Worm (Caenorhabditis elegans) whole organism, late embryonic: Measurements from ENCODE around the gene mspn-1.

Source experiments
- K02D7.2 ChIP-seq: sonication (generic microtip); optimal IDR thresholded peaks from 2 replicates; lab custom pipeline; 2017; ENCODE audit warnings: mild to moderate bottlenecking, missing genetic modification characterization, missing compliant biosample characterization
- K09A11.1 ChIP-seq: sonication (generic microtip); optimal IDR thresholded peaks from 2 replicates; lab custom pipeline; 2017; ENCODE audit warnings: antibody characterized with exemption, mild to moderate bottlenecking, missing genetic modification characterization, missing compliant biosample characterization; ENCODE audit not compliant: insufficient read depth
- T23F11.4 ChIP-seq: fragments of 200-800 bp; sonication (Bioruptor generic); optimal IDR thresholded peaks from 2 replicates; lab custom pipeline; 2018; ENCODE audit warnings: mild to moderate bottlenecking, missing genetic modification characterization, missing compliant biosample characterization
- ahr-1 ChIP-seq: sonication (generic microtip); optimal IDR thresholded peaks from 2 replicates; lab custom pipeline; 2016; ENCODE audit warnings: missing genetic modification characterization, missing compliant biosample characterization
- ama-1 ChIP-seq: fragments of 150-350 bp; optimal IDR thresholded peaks from 2 replicates; lab custom pipeline; 2014
- ceh-14 ChIP-seq: sonication (generic microtip); optimal IDR thresholded peaks from 2 replicates; lab custom pipeline; 2016; ENCODE audit warnings: missing genotype, missing genetic modification characterization, missing compliant biosample characterization
- ceh-18 ChIP-seq: sonication (generic microtip); optimal IDR thresholded peaks from 2 replicates; lab custom pipeline; 2016; ENCODE audit warnings: missing genetic modification characterization, missing compliant biosample characterization
- ceh-2 ChIP-seq: sonication (generic microtip); optimal IDR thresholded peaks from 2 replicates; lab custom pipeline; 2016; ENCODE audit warnings: missing genotype, missing genetic modification characterization, missing compliant biosample characterization
- ceh-22 ChIP-seq: sonication (generic microtip); optimal IDR thresholded peaks from 2 replicates; lab custom pipeline; 2017; ENCODE audit warnings: missing biosample characterization, missing genetic modification characterization
- ceh-24 ChIP-seq: sonication (generic microtip); optimal IDR thresholded peaks from 2 replicates; lab custom pipeline; 2016; ENCODE audit warnings: mild to moderate bottlenecking, missing genetic modification characterization, missing compliant biosample characterization
- ceh-34 ChIP-seq: sonication (generic microtip); optimal IDR thresholded peaks from 2 replicates; lab custom pipeline; 2016; ENCODE audit warnings: mild to moderate bottlenecking, missing genetic modification characterization, missing compliant biosample characterization
- ceh-48 ChIP-seq: sonication (generic microtip); optimal IDR thresholded peaks from 2 replicates; lab custom pipeline; 2016; ENCODE audit warnings: missing genetic modification characterization, inconsistent platforms, missing compliant biosample characterization
- ceh-6 ChIP-seq: fragments of 200-800 bp; sonication (Bioruptor generic); optimal IDR thresholded peaks from 2 replicates; lab custom pipeline; 2018; ENCODE audit warnings: mild to moderate bottlenecking, missing genetic modification characterization, missing compliant biosample characterization
- che-1 ChIP-seq: sonication (generic microtip); optimal IDR thresholded peaks from 2 replicates; lab custom pipeline; 2016; ENCODE audit warnings: mild to moderate bottlenecking, missing genetic modification characterization, missing compliant biosample characterization
- dmd-4 ChIP-seq: sonication (generic microtip); optimal IDR thresholded peaks from 2 replicates; lab custom pipeline; 2016; ENCODE audit warnings: borderline replicate concordance, missing genetic modification characterization, missing compliant biosample characterization
- dve-1 ChIP-seq: sonication (generic microtip); optimal IDR thresholded peaks from 2 replicates; lab custom pipeline; 2017; ENCODE audit warnings: antibody characterized with exemption, mild to moderate bottlenecking, missing genetic modification characterization, missing compliant biosample characterization
- elt-4 ChIP-seq: sonication (generic microtip); optimal IDR thresholded peaks from 2 replicates; lab custom pipeline; 2016; ENCODE audit warnings: missing genetic modification characterization, missing compliant biosample characterization
- fax-1 ChIP-seq: sonication (generic microtip); optimal IDR thresholded peaks from 2 replicates; lab custom pipeline; 2016; ENCODE audit warnings: missing genotype, missing genetic modification characterization, missing compliant biosample characterization
- fkh-10 ChIP-seq: fragments of 150-350 bp; optimal IDR thresholded peaks from 2 replicates; lab custom pipeline; 2014; ENCODE audit warnings: missing biosample characterization, missing genetic modification reagents, missing genetic modification characterization
- fkh-6 ChIP-seq: sonication (generic microtip); optimal IDR thresholded peaks from 2 replicates; lab custom pipeline; 2016; ENCODE audit warnings: missing genetic modification characterization, missing compliant biosample characterization
- gmeb-2 ChIP-seq: sonication (generic microtip); optimal IDR thresholded peaks from 2 replicates; lab custom pipeline; 2016; ENCODE audit warnings: missing genetic modification characterization, inconsistent platforms, missing compliant biosample characterization
- hlh-15 ChIP-seq: sonication (generic microtip); optimal IDR thresholded peaks from 2 replicates; lab custom pipeline; 2016; ENCODE audit warnings: missing genetic modification characterization, missing compliant biosample characterization
- hlh-30 ChIP-seq: sonication (generic microtip); optimal IDR thresholded peaks from 2 replicates; lab custom pipeline; 2017; ENCODE audit warnings: antibody characterized with exemption, missing genetic modification characterization, missing compliant biosample characterization; ENCODE audit not compliant: insufficient read depth
- hlh-8 ChIP-seq: sonication (generic microtip); optimal IDR thresholded peaks from 2 replicates; lab custom pipeline; 2016; ENCODE audit warnings: missing genotype, missing genetic modification characterization, missing compliant biosample characterization
- nfya-1 ChIP-seq: sonication (generic microtip); optimal IDR thresholded peaks from 2 replicates; lab custom pipeline; 2017; ENCODE audit warnings: missing genetic modification characterization, mild to moderate bottlenecking, missing compliant biosample characterization, antibody characterized with exemption, moderate library complexity
- nhr-232 ChIP-seq: sonication (generic microtip); optimal IDR thresholded peaks from 2 replicates; lab custom pipeline; 2016; ENCODE audit warnings: missing genetic modification characterization, missing compliant biosample characterization
- npax-4 ChIP-seq: sonication (generic microtip); optimal IDR thresholded peaks from 2 replicates; lab custom pipeline; 2016; ENCODE audit warnings: missing genetic modification characterization, missing compliant biosample characterization
- odd-2 ChIP-seq: sonication (generic microtip); optimal IDR thresholded peaks from 2 replicates; lab custom pipeline; 2017; ENCODE audit warnings: antibody characterized with exemption, mild to moderate bottlenecking, missing genetic modification characterization, missing compliant biosample characterization
- pat-9 ChIP-seq: fragments of 200-800 bp; sonication (Bioruptor generic); optimal IDR thresholded peaks from 2 replicates; lab custom pipeline; 2018; ENCODE audit warnings: mild to moderate bottlenecking, missing genetic modification characterization, moderate library complexity, missing compliant biosample characterization
- pax-1 ChIP-seq: fragments of 150-350 bp; optimal IDR thresholded peaks from 2 replicates; lab custom pipeline; 2014; ENCODE audit warnings: missing biosample characterization, missing genetic modification characterization
- pha-4 ChIP-seq: fragments of 150-350 bp; optimal IDR thresholded peaks from 2 replicates; lab custom pipeline; 2018; ENCODE audit warnings: missing biosample characterization, missing genetic modification reagents, missing genetic modification characterization
- ref-2 ChIP-seq: sonication (generic microtip); optimal IDR thresholded peaks from 2 replicates; lab custom pipeline; 2016; ENCODE audit warnings: missing genetic modification characterization, missing compliant biosample characterization
- rnt-1 ChIP-seq: sonication (generic microtip); optimal IDR thresholded peaks from 2 replicates; lab custom pipeline; 2016; ENCODE audit warnings: missing genetic modification characterization, missing compliant biosample characterization
- sox-2 ChIP-seq: fragments of 200-800 bp; sonication (Bioruptor generic); IDR thresholded peaks from 2 replicates; pipeline ENCODE4 v1.3.6; 2022; ENCODE audit warnings: missing genetic modification reagents, missing genetic modification characterization, missing compliant biosample characterization
- sox-4 ChIP-seq: sonication (generic microtip); optimal IDR thresholded peaks from 2 replicates; lab custom pipeline; 2017; ENCODE audit warnings: mild to moderate bottlenecking, missing genetic modification characterization, inconsistent platforms, missing compliant biosample characterization
- tbx-7 ChIP-seq: sonication (generic microtip); optimal IDR thresholded peaks from 2 replicates; lab custom pipeline; 2016; ENCODE audit warnings: missing genotype, missing genetic modification characterization, missing compliant biosample characterization
- unc-3 ChIP-seq, 2 experiments: fragments of 200-800 bp in 1 of 2; sonication (Bioruptor generic) in 1 of 2; sonication (generic microtip) in 1 of 2; conservative IDR thresholded peaks in 1 of 2; optimal IDR thresholded peaks in 1 of 2; 2 replicates each; pipeline versions ENCODE4 v1.3.6 to Lab custom; 2016 to 2022; ENCODE audit warnings: missing compliant biosample characterization in 2 of 2, missing genetic modification characterization in 2 of 2, missing genetic modification reagents in 1 of 2
- unc-42 ChIP-seq: sonication (generic microtip); optimal IDR thresholded peaks from 2 replicates; lab custom pipeline; 2016; ENCODE audit warnings: missing genotype, missing genetic modification characterization, missing compliant biosample characterization
- unc-55 ChIP-seq: sonication (generic microtip); optimal IDR thresholded peaks from 2 replicates; lab custom pipeline; 2017; ENCODE audit warnings: missing biosample characterization, missing genetic modification reagents, missing genetic modification characterization
- unc-86 ChIP-seq: sonication (generic microtip); optimal IDR thresholded peaks from 2 replicates; lab custom pipeline; 2016; ENCODE audit warnings: missing genetic modification characterization, missing compliant biosample characterization
- zip-5 ChIP-seq: sonication (generic microtip); optimal IDR thresholded peaks from 2 replicates; lab custom pipeline; 2016; ENCODE audit warnings: missing genetic modification characterization, missing compliant biosample characterization

Gene mspn-1

DNA sequence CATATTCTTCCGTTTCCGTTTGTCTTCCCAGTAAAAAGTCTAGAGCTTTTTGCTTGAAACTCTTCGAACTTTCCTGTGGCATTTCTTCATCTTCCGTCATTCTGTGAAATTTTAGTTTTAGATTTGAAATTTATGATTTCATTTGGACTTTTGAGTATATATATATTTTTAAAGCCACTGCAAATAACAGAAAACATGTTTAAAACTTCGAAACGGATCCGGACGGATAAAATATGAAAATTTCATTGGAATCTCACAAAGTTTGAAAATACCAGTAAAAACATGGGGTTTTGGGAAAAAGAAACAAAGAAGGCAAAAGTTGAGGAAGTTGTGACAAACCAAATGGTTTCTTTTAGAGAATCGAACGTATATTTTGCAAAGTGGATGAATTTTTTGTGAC lies 28.8 kb upstream of the mspn-1 start, which contains the start of gene pigs-1:
Gene pigs-1 (minus strand): TSS at position 101 of the 400 bp plus-strand sequence.
- TF ChIP-seq ceh-48 (tag; lab: Kevin White, UChicago) = no peak
- TF ChIP-seq K09A11.1 (tag; lab: Kevin White, UChicago) = no peak
- no peak for TF ChIP-seq odd-2
- TF ChIP-seq hlh-15 (tag; lab: Kevin White, UChicago) = no peak
- no peak for TF ChIP-seq unc-55 (GFP tag; lab: Kevin White, UChicago)
- no peak for TF ChIP-seq sox-4 (tag; lab: Kevin White, UChicago)
- no peak for TF ChIP-seq pat-9 (tag; lab: Kevin White, UChicago)
- no peak for TF ChIP-seq npax-4 (tag; lab: Kevin White, UChicago)
- no peak for TF ChIP-seq ceh-2 (tag; lab: Kevin White, UChicago)
- TF ChIP-seq nhr-232 (tag; lab: Kevin White, UChicago) = no peak
- TF ChIP-seq hlh-8 (tag; lab: Kevin White, UChicago) = no peak
- TF ChIP-seq, all 69 proteins: peak for 0

DNA sequence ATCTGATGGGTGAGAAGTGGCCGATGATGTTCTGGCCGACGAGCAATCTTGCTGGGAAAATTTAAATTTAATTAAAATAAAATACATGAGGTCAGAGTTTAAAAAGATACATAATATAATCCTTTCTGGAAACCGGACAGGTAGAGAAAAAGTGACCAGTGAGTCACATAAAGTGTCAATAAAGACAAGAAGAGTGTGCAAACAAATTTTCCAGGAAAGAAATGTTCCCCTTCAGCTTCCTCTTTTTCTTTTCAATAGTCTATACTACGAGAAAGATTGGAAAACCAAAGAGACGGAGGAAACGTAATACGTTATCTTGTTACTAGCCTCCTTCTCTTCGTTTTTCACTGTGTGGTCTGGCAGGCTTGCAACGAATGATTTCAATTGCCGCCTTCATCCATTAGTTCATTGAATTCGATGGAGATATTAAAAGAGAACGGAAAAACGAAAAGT lies 27.2 kb upstream of the mspn-1 start, which contains the start of gene tsp-12:
Gene tsp-12 (minus strand): TSS at position 51 of the 453 bp plus-strand sequence.
- peak; percentile 29 for TF ChIP-seq unc-42 (tag; lab: Kevin White, UChicago)
- peak; percentile 15 for TF ChIP-seq ceh-34 (tag; lab: Kevin White, UChicago)
- no peak for TF ChIP-seq rnt-1 (tag; lab: Kevin White, UChicago)

DNA sequence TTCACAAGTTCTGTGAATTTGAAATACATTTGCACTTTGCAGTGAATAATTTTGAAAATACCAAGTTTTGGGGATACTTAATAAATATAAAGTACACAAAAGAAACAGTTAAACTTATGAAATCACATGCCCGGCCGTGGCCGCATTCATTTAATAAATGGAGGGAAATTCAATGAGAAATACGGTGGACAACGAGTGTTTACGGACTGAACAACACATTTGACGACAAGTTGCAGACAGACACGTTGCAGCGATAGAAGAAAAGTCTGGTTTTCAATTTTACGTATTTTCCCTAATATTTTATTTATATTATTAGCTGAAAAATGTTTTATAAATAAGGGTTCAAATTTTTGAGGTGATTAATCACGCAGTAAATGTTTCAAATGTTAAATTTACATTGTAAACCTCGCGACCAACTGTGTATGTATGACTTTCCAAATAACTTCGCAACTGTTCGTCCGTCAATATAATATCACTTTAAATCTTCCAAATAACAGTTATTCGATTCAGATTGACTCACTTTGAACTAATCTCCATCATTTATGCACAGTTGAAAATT lies 26.2 kb upstream of the mspn-1 start, which contains the start of gene copg-1:
Gene copg-1 (plus strand): TSS at position 509 of the 559 bp plus-strand sequence.
- TF ChIP-seq pax-1 (tag; lab: Kevin White, UChicago) = no peak
- TF ChIP-seq hlh-8 (tag; lab: Kevin White, UChicago) = no peak
- TF ChIP-seq pat-9 (tag; lab: Kevin White, UChicago) = no peak
- TF ChIP-seq ceh-22 = no peak
- TF ChIP-seq unc-86 = no peak
- no peak for TF ChIP-seq gmeb-2 (tag; lab: Kevin White, UChicago)
- peak; percentile 84 for TF ChIP-seq unc-42 (tag; lab: Kevin White, UChicago)
- peak; percentile 28 for TF ChIP-seq nfya-1 (tag; lab: Kevin White, UChicago)
- TF ChIP-seq pha-4 (tag; lab: Kevin White, UChicago) = no peak

DNA sequence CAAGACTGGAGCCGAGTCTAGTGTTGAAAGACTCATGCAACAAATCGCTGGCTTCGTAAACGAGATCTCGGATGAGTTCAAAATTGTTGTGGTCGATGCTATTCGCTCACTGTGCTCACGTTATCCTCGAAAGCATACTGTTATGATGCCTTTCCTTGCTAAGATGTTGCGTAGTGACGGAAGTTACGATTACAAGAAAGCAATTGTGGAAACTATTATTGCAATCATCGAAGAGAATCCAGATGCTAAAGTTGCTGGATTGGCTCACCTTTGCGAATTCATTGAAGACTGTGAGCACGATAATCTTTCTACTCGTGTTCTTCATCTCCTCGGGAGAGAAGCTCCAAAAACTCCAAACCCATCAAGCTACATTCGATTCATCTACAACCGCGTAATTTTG lies 24.3 kb upstream of the mspn-1 start:
- TF ChIP-seq ceh-24 (tag; lab: Kevin White, UChicago) (no peak), ama-1 (lab: Kevin White, UChicago) (no peak), fax-1 (tag; lab: Kevin White, UChicago) (no peak), fkh-6 (tag; lab: Kevin White, UChicago) (no peak)

DNA sequence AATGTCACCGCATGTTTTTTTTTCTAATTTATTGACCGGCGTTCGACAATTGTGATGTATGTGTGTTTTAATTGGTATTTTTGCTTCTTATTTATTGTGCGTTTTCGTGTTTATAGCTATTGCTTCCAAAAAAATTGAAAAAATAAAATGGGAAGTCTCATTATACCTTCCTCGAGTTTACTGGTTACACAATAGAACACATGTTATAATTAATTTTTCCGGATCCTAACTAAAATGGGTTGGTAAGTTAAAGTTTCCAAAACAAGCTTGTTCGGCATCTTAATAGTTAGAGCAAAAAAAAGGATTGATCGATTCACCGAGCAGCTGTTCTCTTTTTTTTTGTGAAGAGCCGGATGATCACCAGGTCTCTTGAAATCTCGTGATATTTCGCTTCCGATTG lies 22.3 kb upstream of the mspn-1 start, which contains the start of gene ttr-54:
Gene ttr-54 (plus strand): TSS at position 301 of the 400 bp plus-strand sequence.
- TF ChIP-seq ceh-18 (tag; lab: Kevin White, UChicago) (no peak), ama-1 (lab: Kevin White, UChicago) (no peak), sox-2 (no peak), ahr-1 (no peak)
- TF ChIP-seq, all 69 proteins: peak for 0

DNA sequence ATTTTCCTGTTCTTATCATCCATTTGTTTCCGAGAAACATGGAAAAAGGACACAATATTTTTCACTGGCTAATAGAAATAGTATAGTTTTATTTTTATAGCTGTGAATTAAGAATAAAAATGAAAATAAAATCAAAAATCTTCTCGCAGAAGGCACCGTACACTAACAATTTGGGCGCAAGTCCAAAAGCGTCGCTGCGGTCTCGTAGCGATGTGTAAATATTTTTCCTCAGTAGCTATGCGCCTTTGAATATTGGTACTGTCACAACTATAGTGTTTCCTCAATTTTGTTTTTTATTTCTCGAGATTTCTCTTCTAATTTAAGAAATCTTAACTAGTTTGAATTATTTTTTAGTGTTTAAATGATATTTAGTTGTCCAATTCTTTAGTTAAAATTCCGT lies 20.7 kb upstream of the mspn-1 start:
- TF ChIP-seq pat-9 (tag; lab: Kevin White, UChicago) (no peak), che-1 (tag; lab: Kevin White, UChicago) (no peak), tbx-7 (no peak), K02D7.2 (tag; lab: Kevin White, UChicago) (no peak), ceh-34 (tag; lab: Kevin White, UChicago) (no peak), dve-1 (tag; lab: Kevin White, UChicago) (no peak), nfya-1 (tag; lab: Kevin White, UChicago) (no peak), ceh-48 (tag; lab: Kevin White, UChicago) (no peak), ref-2 (no peak), ceh-18 (tag; lab: Kevin White, UChicago) (no peak), ceh-14 (tag; lab: Kevin White, UChicago) (no peak), ceh-6 (GFP tag; lab: Kevin White, UChicago) (no peak), unc-3 (GFP tag; conservative IDR thresholded peaks at IDR 0.05; lab: Robert Waterston, UW) (no peak), unc-3 (tag; optimal IDR thresholded peaks at IDR 0.05; lab: Kevin White, UChicago) (no peak), fkh-10 (GFP tag; lab: Kevin White, UChicago) (no peak), hlh-30 (tag; lab: Kevin White, UChicago) (no peak), elt-4 (tag; lab: Kevin White, UChicago) (no peak), T23F11.4 (GFP tag; lab: Kevin White, UChicago) (no peak), dmd-4 (tag; lab: Kevin White, UChicago) (no peak), sox-2 (no peak), zip-5 (tag; lab: Kevin White, UChicago) (no peak)
